Worm (Caenorhabditis elegans): ENCODE data around the gene luc-7L.

- no peak for TF ChIP-seq T07F8.4 (tag; optimal IDR thresholded peaks at IDR 0.05)
- no peak for TF ChIP-seq let-526 (GFP tag; IDR thresholded peaks at IDR 0.05)
Observed at ce11 chrII:7724603-7725002, 17.3 kb upstream of the luc-7L start, which contains the start of gene cpna-2.
